Fruit fly (Drosophila melanogaster) whole organism, pupa: ENCODE data around the gene Mabi.
A peak's percentile ranks its signal among the peaks of the same experiment; 100 is the strongest.

Experiments
- CG10348 ChIP-seq: fragments of 200-800 bp; sonication (Bioruptor generic); IDR thresholded peaks from 2 replicates; pipeline ENCODE4 v1.3.6; 2022; ENCODE audit warnings: missing biosample characterization, missing genetic modification characterization
- CG12605 ChIP-seq: fragments of 200-800 bp; sonication (Bioruptor generic); IDR thresholded peaks from 2 replicates; pipeline ENCODE4 v1.3.6; 2022; ENCODE audit warnings: missing biosample characterization, missing genetic modification characterization
- CG13204 ChIP-seq: fragments of 200-800 bp; sonication (Bioruptor generic); optimal IDR thresholded peaks from 2 replicates; lab custom pipeline; 2018; ENCODE audit warnings: missing biosample characterization, mild to moderate bottlenecking, missing genetic modification characterization, moderate library complexity
- CG14655 ChIP-seq: fragments of 200-800 bp; sonication (Bioruptor generic); optimal IDR thresholded peaks from 3 replicates; lab custom pipeline; 2017; ENCODE audit warnings: mild to moderate bottlenecking, missing biosample characterization, missing genetic modification reagents, missing genetic modification characterization
- CG15710 ChIP-seq: fragments of 200-800 bp; sonication (Bioruptor generic); optimal IDR thresholded peaks from 2 replicates; lab custom pipeline; 2018; ENCODE audit warnings: missing biosample characterization, mild to moderate bottlenecking, missing genetic modification characterization, moderate library complexity
- CG17806 ChIP-seq: fragments of 200-800 bp; sonication (Bioruptor generic); optimal IDR thresholded peaks from 2 replicates; lab custom pipeline; 2018; ENCODE audit warnings: missing biosample characterization, mild to moderate bottlenecking, missing genetic modification characterization, moderate library complexity
- CG32121 ChIP-seq: fragments of 200-800 bp; sonication (Bioruptor generic); IDR thresholded peaks from 2 replicates; pipeline ENCODE4 v1.3.6; 2022; ENCODE audit warnings: missing biosample characterization, missing genetic modification characterization
- CG34367 ChIP-seq: fragments of 200-800 bp; sonication (Bioruptor generic); optimal IDR thresholded peaks from 2 replicates; lab custom pipeline; 2018; ENCODE audit warnings: missing biosample characterization, mild to moderate bottlenecking, missing genetic modification characterization
- CG4496 ChIP-seq: fragments of 200-800 bp; sonication (Bioruptor generic); IDR thresholded peaks from 3 replicates; pipeline ENCODE4 v1.3.6; 2022; ENCODE audit warnings: missing biosample characterization, missing genetic modification characterization
- CG8159 ChIP-seq: fragments of 200-800 bp; sonication (Bioruptor generic); optimal IDR thresholded peaks from 3 replicates; lab custom pipeline; 2018; ENCODE audit warnings: missing biosample characterization, mild to moderate bottlenecking, missing genetic modification characterization, moderate library complexity
- CG8301 ChIP-seq: fragments of 200-800 bp; sonication (Bioruptor generic); optimal IDR thresholded peaks from 2 replicates; lab custom pipeline; 2018; ENCODE audit warnings: missing biosample characterization, mild to moderate bottlenecking, missing genetic modification characterization
- CG9948 ChIP-seq: fragments of 200-800 bp; sonication (Bioruptor generic); optimal IDR thresholded peaks from 2 replicates; lab custom pipeline; 2018; ENCODE audit warnings: missing biosample characterization, mild to moderate bottlenecking, missing genetic modification characterization, moderate library complexity
- D1 ChIP-seq: fragments of 200-800 bp; sonication (Bioruptor generic); optimal IDR thresholded peaks from 2 replicates; lab custom pipeline; 2018; ENCODE audit warnings: missing biosample characterization, mild to moderate bottlenecking, missing genetic modification characterization, moderate library complexity
- EcR ChIP-seq: fragments of 200-800 bp; sonication (Bioruptor generic); optimal IDR thresholded peaks from 3 replicates; lab custom pipeline; 2019; ENCODE audit warnings: missing biosample characterization, missing genetic modification characterization, mild to moderate bottlenecking, moderate library complexity, missing genetic modification reagents
- Ets98B ChIP-seq: fragments of 200-800 bp; sonication (Bioruptor generic); IDR thresholded peaks from 2 replicates; pipeline ENCODE4 v1.3.6; 2022; ENCODE audit warnings: missing biosample characterization, missing genetic modification characterization
- Pif1A ChIP-seq: fragments of 200-800 bp; sonication (Bioruptor generic); optimal IDR thresholded peaks from 3 replicates; lab custom pipeline; 2016; ENCODE audit warnings: missing biosample characterization, missing genetic modification characterization
- Pif1B ChIP-seq: fragments of 200-800 bp; sonication (Bioruptor generic); optimal IDR thresholded peaks from 3 replicates; lab custom pipeline; 2016; ENCODE audit warnings: missing biosample characterization, missing genetic modification characterization
- Snoo ChIP-seq: fragments of 200-800 bp; sonication (Bioruptor generic); optimal IDR thresholded peaks from 3 replicates; lab custom pipeline; 2017; ENCODE audit warnings: missing biosample characterization, mild to moderate bottlenecking, missing genetic modification characterization, inconsistent platforms
- fd96Ca ChIP-seq: fragments of 200-800 bp; sonication (Bioruptor generic); IDR thresholded peaks from 3 replicates; pipeline ENCODE4 v1.3.6; 2022; ENCODE audit warnings: missing biosample characterization, missing genetic modification characterization
- gl ChIP-seq: fragments of 200-800 bp; sonication (Bioruptor generic); optimal IDR thresholded peaks from 2 replicates; lab custom pipeline; 2018; ENCODE audit warnings: missing biosample characterization, mild to moderate bottlenecking, missing genetic modification characterization
- rn ChIP-seq: fragments of 200-800 bp; sonication (Bioruptor generic); IDR thresholded peaks from 2 replicates; pipeline ENCODE4 v1.3.6; 2022; ENCODE audit warnings: missing biosample characterization, missing genetic modification characterization

The Mabi gene

dm6 chr2L:13234610-13235489 is at the start of gene Mabi:
Gene Mabi (minus strand): TSS chr2L:13234660.
- TF ChIP-seq Snoo (tag; lab: Kevin White, UChicago) = no peak
- no peak for TF ChIP-seq rn (GFP tag; lab: Robert Waterston, UW)
- TF ChIP-seq CG13204 = no peak

dm6 chr2L:13272541-13272940 is 38.1 kb upstream of the Mabi start:
- TF ChIP-seq CG15710 (tag; lab: Kevin White, UChicago) (no peak), CG13204 (peak; percentile 65)

dm6 chr2L:13268040-13268652 is 33.7 kb upstream of the Mabi start:
- no peak for TF ChIP-seq CG10348 (GFP tag; lab: Robert Waterston, UW)
- TF ChIP-seq CG8301 (tag; lab: Kevin White, UChicago) = peak; percentile 52
- TF ChIP-seq CG34367 (tag; lab: Kevin White, UChicago) = peak; percentile 12
- TF ChIP-seq CG12605 (GFP tag; lab: Robert Waterston, UW) = peak; percentile 21; the same call in 1 of the 2 replicates
- TF ChIP-seq CG14655 (GFP tag; lab: Kevin White, UChicago) = peak; percentile 71
- TF ChIP-seq EcR (GFP tag; lab: Kevin White, UChicago) = peak; percentile 74
- TF ChIP-seq fd96Ca (GFP tag; lab: Robert Waterston, UW) = no peak
- TF ChIP-seq CG13204 = no peak
- TF ChIP-seq D1 (tag; lab: Kevin White, UChicago) = peak; percentile 60
- peak; percentile 33 for TF ChIP-seq Pif1B (GFP tag; lab: Kevin White, UChicago)
- TF ChIP-seq CG17806 (tag; lab: Kevin White, UChicago) = peak; percentile 58
- TF ChIP-seq CG4496 = peak; percentile 42; the same call in 1 of the 3 replicates
- no peak for TF ChIP-seq CG32121
- peak; percentile 7 for TF ChIP-seq Pif1A (GFP tag; lab: Kevin White, UChicago)
- no peak for TF ChIP-seq Snoo (tag; lab: Kevin White, UChicago)
- peak; percentile 76 for TF ChIP-seq CG8159
- TF ChIP-seq CG15710 (tag; lab: Kevin White, UChicago) = peak; percentile 46
- no peak for TF ChIP-seq gl (tag; lab: Kevin White, UChicago)
- no peak for TF ChIP-seq rn (GFP tag; lab: Robert Waterston, UW)
- TF ChIP-seq Ets98B (GFP tag; lab: Robert Waterston, UW) = no peak
- TF ChIP-seq CG9948 (tag; lab: Kevin White, UChicago) = peak; percentile 65

dm6 chr2L:13266627-13267026 is 32.2 kb upstream of the Mabi start:
- peak; percentile 49 for TF ChIP-seq CG13204
- peak; percentile 11 for TF ChIP-seq CG14655 (GFP tag; lab: Kevin White, UChicago)
- no peak for TF ChIP-seq Pif1B (GFP tag; lab: Kevin White, UChicago)
- 0 out of 3 replicates have a peak, but pooled peaks have one; percentile 7 for TF ChIP-seq CG4496
- TF ChIP-seq CG8301 (tag; lab: Kevin White, UChicago) = no peak
- TF ChIP-seq CG8159 = no peak
- TF ChIP-seq EcR (GFP tag; lab: Kevin White, UChicago) = peak; percentile 21
- TF ChIP-seq CG34367 (tag; lab: Kevin White, UChicago) = no peak

dm6 chr2L:13265776-13266175 is 31.3 kb upstream of the Mabi start, which contains the start of gene CG31848:
Gene CG31848 (minus strand): TSS chr2L:13265876.
- TF ChIP-seq EcR (GFP tag; lab: Kevin White, UChicago) (no peak), D1 (tag; lab: Kevin White, UChicago) (no peak), Ets98B (GFP tag; lab: Robert Waterston, UW) (no peak), CG12605 (GFP tag; lab: Robert Waterston, UW) (no peak), CG32121 (no peak), CG8301 (tag; lab: Kevin White, UChicago) (no peak), CG15710 (tag; lab: Kevin White, UChicago) (no peak), CG4496 (no peak), CG9948 (tag; lab: Kevin White, UChicago) (no peak), Pif1A (GFP tag; lab: Kevin White, UChicago) (no peak), rn (GFP tag; lab: Robert Waterston, UW) (no peak), CG8159 (no peak)

- TF ChIP-seq CG10348 (GFP tag; lab: Robert Waterston, UW) = no peak
- no peak for TF ChIP-seq CG8301 (tag; lab: Kevin White, UChicago)
- TF ChIP-seq rn (GFP tag; lab: Robert Waterston, UW) = no peak
- TF ChIP-seq Snoo (tag; lab: Kevin White, UChicago) = no peak
- no peak for TF ChIP-seq CG8159
- no peak for TF ChIP-seq Pif1A (GFP tag; lab: Kevin White, UChicago)
- TF ChIP-seq CG17806 (tag; lab: Kevin White, UChicago) = no peak
- TF ChIP-seq gl (tag; lab: Kevin White, UChicago) = no peak
- TF ChIP-seq CG32121 = no peak
- TF ChIP-seq CG15710 (tag; lab: Kevin White, UChicago) = no peak
- TF ChIP-seq CG14655 (GFP tag; lab: Kevin White, UChicago) = no peak
- no peak for TF ChIP-seq CG12605 (GFP tag; lab: Robert Waterston, UW)
- no peak for TF ChIP-seq CG4496
- TF ChIP-seq Pif1B (GFP tag; lab: Kevin White, UChicago) = no peak
- no peak for TF ChIP-seq CG9948 (tag; lab: Kevin White, UChicago)
- no peak for TF ChIP-seq CG13204
Observed at dm6 chr2L:13260740-13261139, 26.3 kb upstream of the Mabi start, which contains the start of gene CG44085. Gene CG44085 (plus strand): TSS chr2L:13261008.
